Fruit fly (Drosophila melanogaster): ENCODE measurements around the gene me31B.

Gene me31B

DNA sequence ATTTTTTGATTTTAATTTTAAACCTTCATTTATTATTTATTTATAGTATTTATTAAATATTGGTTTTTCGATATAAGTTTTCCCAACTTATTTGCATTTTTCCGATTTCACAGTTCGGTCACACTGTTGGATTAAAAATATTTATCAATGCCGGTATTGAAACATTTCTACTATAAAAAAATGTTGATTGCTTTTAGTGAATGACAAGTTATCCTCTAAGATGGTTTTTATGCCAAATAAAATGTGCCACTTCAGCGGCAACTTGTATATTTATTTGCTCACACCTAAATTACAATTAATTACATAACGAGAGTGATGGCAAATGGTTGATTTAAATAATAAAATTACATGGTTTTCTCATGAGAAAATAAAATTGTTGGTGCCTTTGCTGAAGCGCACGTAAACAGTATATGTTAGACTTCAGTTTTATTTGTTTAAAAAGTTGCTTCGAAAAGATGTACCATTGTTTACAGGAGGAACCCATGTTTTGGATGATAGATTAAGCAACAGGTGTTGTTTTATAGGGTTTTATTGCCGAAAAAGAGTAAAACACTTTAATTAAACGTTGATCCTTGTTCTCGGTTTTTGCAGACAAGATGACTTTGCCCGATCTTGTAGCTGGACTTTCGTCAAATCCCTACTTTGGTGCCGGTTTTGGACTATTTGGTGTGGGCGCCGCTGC, 16.4 kb upstream of the me31B start, which contains the start of gene Bcs1:
TSS of gene Bcs1 (plus strand) at position 108 of the 682 bp plus-strand sequence.
- no peak for TF ChIP-seq noc (tag; optimal IDR thresholded peaks at IDR 0.05)

DNA sequence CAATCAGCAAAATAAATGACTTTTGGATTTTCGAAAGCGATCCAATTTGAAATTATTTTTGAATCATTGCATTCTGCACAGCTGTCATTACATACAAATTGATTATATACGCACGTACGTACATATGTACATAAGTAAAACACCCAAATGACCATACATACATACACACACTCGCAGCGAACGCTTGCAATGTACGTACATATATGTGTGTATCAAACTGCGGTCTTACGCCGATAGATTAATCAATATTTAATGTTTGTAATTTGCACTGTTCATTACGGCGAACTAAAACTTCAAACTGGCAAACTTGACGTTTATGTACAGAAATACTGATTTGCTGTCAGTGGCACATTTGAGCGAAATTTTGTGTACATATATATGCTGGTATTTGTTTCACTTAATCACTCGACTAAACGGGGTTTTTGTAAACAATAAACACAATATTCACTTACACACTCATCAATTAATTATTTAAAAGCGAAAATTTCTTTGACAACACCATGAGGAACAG, 12.9 kb upstream of the me31B start:
- TF ChIP-seq noc (tag; optimal IDR thresholded peaks at IDR 0.05), result no peak

DNA sequence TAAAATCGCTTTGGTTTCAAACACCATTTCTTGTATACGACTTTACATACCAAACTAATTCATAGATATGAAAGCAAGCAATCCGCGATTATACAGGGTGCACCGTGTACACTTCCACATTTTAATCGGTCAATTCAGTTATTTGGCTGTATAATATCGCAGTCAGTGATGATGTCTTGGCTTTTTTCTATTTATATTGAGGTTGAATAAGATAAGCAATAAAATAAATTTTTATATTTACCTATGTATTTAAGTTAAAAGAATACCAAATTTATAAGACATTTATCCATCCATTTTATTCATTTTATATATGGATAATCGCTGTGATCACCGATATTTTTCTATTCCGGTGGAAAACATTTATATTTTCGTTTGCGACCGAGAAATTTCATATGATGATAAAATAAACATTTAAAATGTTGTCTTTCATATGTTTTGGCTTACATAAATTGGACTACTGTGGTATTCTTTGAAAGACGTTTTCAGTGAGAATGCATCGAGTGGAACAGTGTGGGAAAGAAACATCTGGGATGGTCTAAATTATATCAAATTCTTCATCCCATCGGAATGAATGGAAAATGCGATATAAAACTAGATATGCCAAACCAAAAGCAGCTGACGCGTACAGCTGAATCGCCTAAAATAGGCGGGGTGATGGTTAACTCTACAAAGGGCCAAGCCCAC, 12.3 kb upstream of the me31B start, which contains the start of gene CG5708:
TSS of gene CG5708 (minus strand) at position 85 of the 684 bp plus-strand sequence.
- TF ChIP-seq noc (tag; optimal IDR thresholded peaks at IDR 0.05), result no peak

DNA sequence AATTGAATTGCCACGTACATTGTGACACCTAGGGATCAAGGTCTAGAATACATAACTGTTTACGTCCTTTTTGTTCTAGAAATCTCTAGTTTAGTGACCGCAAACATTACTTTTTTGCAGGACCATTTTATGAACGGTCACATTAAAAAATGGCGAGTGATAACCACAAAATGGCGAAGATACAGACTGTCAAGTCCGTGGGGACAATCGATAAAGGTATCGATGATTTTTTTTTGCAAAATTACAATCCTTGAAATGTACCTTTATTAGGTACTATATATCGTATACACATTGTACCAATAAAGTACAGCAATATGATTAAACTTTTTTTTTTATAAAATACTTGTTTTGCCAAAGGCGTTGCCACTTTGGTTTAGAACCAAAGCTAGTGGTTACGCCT, 8.7 kb upstream of the me31B start:
- TF ChIP-seq noc (tag; optimal IDR thresholded peaks at IDR 0.05), result no peak

DNA sequence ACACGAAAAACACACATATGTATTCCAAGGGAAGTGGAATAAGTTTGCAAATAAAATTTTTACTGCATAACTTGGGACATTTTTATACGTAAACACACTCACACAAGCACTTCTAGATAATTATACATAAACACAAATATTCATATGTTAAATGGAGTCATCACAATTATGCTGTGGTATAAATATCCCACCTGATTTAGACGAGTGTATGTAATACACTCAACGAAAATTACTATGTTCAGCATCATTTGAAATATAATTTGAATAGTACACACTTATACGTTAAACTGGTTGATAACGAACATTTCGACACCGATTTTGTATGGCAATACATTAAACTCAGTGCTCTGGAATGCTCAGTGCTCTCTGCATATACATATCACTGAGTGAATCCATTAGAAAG, 8.0 kb upstream of the me31B start:
- TF ChIP-seq noc (tag; optimal IDR thresholded peaks at IDR 0.05), result no peak

DNA sequence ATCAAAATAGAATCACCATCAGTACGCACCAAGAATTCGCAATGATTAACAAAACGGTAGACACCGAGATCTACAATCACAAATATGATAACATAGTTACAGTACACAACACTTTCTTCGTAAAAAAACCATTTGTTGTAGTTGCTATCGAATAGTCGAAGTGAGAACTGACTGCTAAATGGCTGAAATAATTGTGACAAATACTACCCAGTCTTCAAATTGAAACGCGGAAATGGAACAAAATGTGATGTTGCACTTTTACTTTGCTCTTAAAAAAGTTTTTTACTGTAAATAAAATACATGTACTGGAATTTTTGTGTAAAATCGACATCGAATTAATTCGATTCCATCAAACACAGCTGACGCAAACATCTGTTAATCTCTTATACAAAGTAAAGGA, 7.6 kb upstream of the me31B start, which contains the start of gene ova:
TSS of gene ova (minus strand) at position 183 of the 400 bp plus-strand sequence.
- no peak for TF ChIP-seq noc (tag; optimal IDR thresholded peaks at IDR 0.05)

DNA sequence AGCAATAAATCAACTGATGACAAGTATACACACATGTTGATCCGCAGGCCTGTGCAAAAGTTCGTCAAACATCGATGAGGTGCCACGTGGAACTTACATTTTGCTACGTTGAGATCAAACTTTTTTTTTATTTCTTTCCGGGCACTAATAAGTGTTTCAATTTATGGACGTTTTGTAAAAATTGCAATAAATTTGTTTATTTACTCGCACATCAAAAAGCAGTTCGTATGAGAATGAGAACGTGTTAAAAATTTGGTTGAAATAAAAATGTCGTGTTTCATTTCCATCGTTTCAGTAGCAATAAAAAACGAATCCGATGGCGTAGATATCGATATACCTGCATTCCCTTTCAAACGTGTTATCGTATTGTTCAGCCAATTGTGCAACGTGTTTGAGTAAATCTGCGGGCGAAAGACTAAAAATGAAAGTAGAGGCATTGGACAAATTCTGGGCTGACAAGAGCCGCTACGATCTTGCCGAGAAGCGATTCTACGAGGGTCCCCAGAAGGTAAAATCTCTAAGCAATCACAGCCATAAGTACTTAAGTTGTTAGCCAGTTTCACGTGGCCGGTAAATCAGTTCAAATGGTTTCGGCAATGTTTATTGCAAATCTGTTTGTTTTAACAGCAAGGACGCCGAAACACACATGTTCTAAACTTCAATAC, 6.9 kb upstream of the me31B start, which contains the start of gene eEF1delta:
TSS of gene eEF1delta (plus strand) at position 356 of the 665 bp plus-strand sequence.
- TF ChIP-seq noc (tag; optimal IDR thresholded peaks at IDR 0.05), result no peak

DNA sequence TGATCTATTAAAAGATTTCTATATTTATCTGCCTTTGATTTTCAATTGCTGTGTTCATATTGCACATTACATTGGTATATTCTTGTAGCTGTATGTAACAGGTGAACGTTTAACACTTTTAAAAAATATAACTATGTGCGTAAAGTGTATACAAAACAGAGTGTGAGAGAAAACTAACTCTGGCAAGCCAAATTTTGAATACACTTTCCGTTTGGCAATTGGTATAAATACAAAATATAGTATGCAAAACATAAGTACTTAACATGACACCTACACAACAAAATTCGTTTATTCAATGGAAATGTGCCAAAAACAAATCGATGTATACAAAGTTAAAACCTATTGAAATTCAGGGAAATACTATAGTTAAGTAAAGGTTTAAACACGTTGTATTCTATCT, 6.3 kb upstream of the me31B start:
- TF ChIP-seq noc (tag; optimal IDR thresholded peaks at IDR 0.05), result no peak

DNA sequence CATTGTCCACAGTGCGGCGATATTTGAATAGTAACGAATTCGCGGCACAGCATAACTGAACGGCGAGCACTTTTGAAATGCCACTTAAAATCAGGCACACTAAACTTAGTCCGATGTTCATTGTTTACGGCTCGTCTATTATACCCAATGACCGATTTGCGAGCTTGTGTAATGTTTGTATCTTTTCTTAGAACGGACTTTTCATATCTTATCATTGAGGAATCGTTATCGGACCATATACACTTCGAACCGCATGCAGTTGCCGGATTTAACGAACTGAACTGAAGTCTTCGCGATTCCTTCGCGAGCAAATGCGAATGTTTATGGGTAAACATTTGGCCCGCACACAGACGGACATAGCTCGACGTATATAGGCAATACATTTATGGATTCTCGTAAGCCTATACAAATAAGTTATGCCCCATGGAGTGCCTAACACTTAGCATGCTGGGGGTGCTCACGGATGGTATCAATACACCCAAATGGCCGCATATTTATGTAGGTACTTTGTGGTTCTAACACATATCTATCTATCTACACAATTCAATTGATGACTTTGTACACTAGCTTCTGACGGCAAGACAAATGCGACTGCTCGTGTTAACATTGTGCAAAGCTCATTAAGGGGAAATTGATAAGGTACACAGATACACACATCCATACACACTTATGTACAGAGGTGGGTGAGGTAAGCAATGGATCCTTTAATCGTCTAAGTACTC, 1.3 kb upstream of the me31B start, which contains the start of gene mthl15:
TSS of gene mthl15 (minus strand) at position 593 of the 722 bp plus-strand sequence.
- no peak for TF ChIP-seq noc (tag; optimal IDR thresholded peaks at IDR 0.05)

DNA sequence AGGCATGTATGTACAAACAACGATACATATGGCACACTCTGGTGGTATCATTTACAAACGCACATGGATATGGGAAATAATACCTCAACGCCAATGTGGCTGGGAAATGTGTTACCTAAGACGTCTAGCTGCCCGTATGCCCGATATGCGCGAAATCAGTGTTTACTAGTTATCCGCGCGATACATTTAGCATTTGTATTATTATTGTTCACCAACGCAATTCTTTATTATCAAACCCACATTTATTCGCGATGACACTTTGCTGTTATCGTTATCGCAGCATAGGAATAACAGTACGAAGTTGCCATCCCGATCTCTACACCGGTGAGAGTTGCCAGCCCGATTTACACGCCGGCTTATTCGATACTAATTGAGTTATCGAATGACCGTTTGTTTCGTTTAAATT, 7.6 kb downstream of the me31B start, which contains the start of gene chico:
TSS of gene chico (minus strand) at position 294 of the 406 bp plus-strand sequence.
- TF ChIP-seq noc (tag; optimal IDR thresholded peaks at IDR 0.05), result no peak

DNA sequence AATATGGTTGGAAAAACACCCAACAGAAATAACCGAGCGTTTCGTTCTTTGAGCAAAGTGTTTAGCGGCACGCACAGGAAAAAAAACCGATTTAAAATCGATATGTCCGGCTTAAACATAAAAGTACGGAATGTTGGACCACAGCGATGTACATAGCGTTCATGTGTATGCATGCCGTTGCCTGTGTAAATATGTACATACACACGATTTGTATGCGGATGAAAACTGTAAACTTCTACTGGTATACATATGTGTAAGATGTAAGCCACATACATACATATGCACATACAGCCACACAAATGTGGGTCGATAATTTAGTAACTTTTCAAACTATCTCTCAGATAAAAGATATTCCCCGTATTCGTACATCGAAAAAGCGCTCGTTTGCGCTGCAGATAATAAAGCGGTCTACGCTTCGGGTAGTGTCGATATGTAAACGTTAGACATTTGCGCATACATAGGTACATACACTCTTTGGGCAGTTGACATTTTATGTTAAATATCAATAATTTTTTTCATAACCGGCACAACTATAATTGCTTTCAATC, 10.6 kb downstream of the me31B start:
- no peak for TF ChIP-seq noc (tag; optimal IDR thresholded peaks at IDR 0.05)

DNA sequence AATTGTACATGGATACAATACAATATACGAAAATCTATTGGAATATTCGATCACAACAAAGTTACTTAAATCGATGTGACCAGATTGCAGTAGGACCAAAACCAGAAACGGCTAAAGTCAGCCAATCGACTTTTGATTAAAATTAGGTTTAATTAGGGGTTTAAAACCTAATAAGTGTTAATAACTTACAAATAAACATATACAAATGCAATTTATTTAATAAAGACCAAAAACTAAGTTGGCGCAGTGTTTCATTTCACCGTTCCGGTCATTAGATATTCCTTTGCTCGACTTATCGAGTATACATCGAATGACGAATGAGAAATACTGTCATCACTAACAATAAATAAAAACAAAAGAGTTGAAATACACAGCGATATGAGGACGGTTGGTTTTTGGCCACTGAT, 11.3 kb downstream of the me31B start, which contains the start of the genes bsk and CG31717:
TSS of gene bsk (minus strand) at position 61 of the 407 bp plus-strand sequence.
TSS of gene CG31717 (plus strand) at position 297 of the 407 bp plus-strand sequence.
- no peak for TF ChIP-seq noc (tag; optimal IDR thresholded peaks at IDR 0.05)

DNA sequence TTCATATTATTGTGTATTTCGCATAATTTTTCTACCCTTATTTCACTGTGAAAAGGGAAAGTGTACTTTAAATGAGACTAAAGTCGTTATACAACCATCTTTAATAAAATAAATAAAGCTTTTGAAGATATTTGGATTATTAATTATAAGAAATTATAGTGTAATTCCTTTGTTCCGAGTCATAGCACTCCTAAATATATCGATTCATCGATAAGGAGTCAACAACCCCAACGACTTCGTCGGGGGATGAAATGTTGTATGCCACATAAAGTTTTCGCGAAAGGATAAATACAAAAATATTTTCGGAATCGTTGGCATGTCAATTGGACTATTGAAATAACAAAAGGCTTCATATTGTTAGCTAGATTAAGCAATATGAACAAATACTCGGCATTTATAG, 12.5 kb downstream of the me31B start, which contains the start of gene Ror:
TSS of gene Ror (plus strand) at position 252 of the 400 bp plus-strand sequence.
- TF ChIP-seq noc (tag; optimal IDR thresholded peaks at IDR 0.05), result no peak

DNA sequence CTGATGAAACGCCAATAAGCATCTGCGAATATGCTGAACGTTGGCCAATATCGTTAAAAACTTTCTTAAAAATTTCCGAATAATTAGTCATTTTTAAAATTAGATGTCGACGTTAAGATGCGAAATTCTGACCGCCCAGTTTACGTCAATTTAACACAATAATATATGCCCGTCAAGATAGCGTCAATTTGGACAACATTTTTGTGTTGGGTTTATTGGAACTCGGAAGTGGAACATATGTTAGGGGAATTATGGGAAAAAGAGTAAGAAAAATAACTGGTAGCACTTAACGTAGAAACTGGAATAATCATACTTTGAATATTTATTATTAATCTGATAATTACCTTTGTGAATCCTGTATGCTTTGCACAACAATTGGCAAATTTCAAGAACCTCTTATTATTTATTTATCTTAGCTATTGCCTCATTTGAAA, 16.6 kb downstream of the me31B start, which contains the start of gene CG5676:
TSS of gene CG5676 (minus strand) at position 167 of the 434 bp plus-strand sequence.
- no peak for TF ChIP-seq noc (tag; optimal IDR thresholded peaks at IDR 0.05)
